Worm (Caenorhabditis elegans): Measurements from ENCODE around the gene clec-168.

DNA sequence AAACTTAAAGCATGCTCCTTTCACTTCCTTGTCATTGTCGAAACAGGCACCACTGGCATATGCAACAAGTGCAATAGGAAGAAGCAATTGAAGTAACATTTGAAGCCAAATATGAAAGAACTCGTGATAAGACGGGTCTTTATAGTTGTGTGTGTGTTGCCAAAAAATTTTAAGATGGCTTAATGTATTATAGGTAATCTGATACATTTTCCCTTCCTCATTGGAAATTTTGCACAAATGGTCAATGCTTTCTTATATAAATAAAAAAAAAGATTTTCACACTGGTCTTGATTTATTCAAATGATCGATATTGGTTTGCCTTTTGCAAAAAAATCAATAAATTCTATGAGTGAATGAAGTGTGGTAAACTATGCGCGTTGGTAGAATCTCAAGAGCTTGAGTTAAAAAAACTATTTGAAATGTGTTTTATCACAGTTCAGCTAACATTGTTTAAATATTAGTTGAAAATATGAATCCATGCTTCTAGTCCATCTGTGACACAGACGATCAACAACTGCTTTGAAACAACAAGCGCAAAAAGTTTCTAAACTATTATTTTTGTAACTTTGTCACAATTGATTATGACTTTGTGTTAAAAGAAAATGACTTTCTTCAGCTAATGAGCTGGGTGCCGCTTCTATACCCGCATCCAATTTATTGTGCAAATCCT is 5.4 kb upstream of the clec-168 start, which contains the start of the genes clec-166 and F38A1.6:
- TF ChIP-seq ces-1 (GFP tag; optimal IDR thresholded peaks at IDR 0.05) (no peak), elt-1 (tag; optimal IDR thresholded peaks at IDR 0.05; ENCODE audit: borderline replicate concordance, insufficient read depth) (no peak), nhr-76 (tag; optimal IDR thresholded peaks at IDR 0.05) (no peak)
